Fruit fly (Drosophila melanogaster): ENCODE measurements around the gene kis.
A peak's percentile ranks its signal among the peaks of the same experiment; 100 is the strongest.

kis gene

DNA sequence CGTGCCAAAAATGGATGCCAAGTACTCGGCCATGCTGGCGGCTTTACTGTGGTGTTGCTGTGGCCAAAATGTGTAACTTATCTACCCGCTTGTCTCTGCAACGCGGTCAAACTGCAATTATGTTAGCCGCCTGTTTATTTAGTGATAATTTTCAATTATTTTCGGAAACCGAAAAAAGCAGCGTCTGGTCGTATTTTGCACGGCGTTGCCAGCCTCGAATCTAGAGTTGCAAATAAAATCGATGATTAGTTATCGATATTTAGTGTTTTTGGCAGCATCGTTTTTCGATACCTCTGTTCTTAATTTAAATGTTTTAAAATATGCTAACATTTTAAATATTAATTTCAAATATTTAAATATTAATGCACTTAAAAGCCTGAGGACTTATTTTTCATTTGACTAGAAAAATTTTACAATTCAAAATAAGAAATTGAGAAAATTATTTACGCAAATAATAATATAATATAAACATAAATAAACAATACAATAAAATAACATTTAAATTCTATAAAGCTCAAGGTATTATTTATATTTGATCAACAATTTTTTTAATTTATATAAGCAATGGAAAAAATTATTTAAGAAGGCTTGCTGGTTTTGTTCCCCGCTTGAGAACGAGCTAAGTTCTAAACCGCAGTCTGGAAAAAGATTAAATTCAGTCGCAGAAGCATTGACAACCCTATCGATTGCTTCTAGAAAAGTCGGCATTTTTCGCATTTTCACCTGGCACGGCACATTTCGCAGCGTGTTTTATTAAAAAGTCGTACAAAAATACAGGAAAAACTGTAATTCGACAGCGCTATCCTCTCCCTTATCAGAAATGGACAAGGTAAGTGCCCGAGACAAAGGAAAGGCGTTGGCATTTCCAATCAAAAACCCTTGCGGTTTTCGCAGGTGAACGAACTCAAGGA is 44.1 kb upstream of the kis start, which contains the start of the genes U2af38 and Stip1:
U2af38 (minus strand) TSS at position 230 of the 911 bp plus-strand sequence.
Stip1 (plus strand) TSS at position 671 of the 911 bp plus-strand sequence.
- TF ChIP-seq EcR (GFP tag; optimal IDR thresholded peaks at IDR 0.05): peak; percentile 99
- no peak for TF ChIP-seq Pif1B (GFP tag; optimal IDR thresholded peaks at IDR 0.05)
- no peak for TF ChIP-seq CG8159 (tag; optimal IDR thresholded peaks at IDR 0.05)
- no peak for TF ChIP-seq CG15710 (tag; optimal IDR thresholded peaks at IDR 0.05)
- no peak for TF ChIP-seq CG4496 (GFP tag; IDR thresholded peaks at IDR 0.05)

DNA sequence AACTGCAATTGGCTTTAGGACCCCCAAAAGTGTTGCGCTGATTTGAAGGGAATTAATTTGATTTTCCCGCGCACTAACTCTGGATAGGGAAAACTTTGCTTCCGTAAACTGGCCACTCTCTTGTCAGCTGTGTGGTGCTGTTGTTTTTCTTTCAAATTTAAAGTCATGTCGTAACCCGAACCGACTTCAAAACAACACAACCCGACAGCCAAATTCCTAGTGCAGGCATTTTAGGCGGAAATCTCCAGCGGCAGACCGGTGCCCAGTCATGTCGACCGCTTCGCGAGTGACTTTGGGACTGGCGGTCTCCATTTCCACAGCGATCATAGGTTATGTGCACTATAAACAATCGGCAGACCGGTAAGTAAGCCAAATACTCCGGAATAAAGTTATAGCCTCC is 41.7 kb upstream of the kis start, which contains the start of gene CG11562:
CG11562 (plus strand) TSS at position 119 of the 400 bp plus-strand sequence.
- TF ChIP-seq CG9948 (tag; optimal IDR thresholded peaks at IDR 0.05) (no peak), CG10348 (GFP tag; IDR thresholded peaks at IDR 0.05) (no peak), CG12605 (GFP tag; IDR thresholded peaks at IDR 0.05) (no peak), D1 (tag; optimal IDR thresholded peaks at IDR 0.05) (no peak), CG32121 (GFP tag; IDR thresholded peaks at IDR 0.05) (no peak), Ets98B (GFP tag; IDR thresholded peaks at IDR 0.05) (no peak; the same call in 1 of the 2 replicates), CG15710 (tag; optimal IDR thresholded peaks at IDR 0.05) (no peak), CG8301 (tag; optimal IDR thresholded peaks at IDR 0.05) (no peak), rn (GFP tag; IDR thresholded peaks at IDR 0.05) (no peak)

DNA sequence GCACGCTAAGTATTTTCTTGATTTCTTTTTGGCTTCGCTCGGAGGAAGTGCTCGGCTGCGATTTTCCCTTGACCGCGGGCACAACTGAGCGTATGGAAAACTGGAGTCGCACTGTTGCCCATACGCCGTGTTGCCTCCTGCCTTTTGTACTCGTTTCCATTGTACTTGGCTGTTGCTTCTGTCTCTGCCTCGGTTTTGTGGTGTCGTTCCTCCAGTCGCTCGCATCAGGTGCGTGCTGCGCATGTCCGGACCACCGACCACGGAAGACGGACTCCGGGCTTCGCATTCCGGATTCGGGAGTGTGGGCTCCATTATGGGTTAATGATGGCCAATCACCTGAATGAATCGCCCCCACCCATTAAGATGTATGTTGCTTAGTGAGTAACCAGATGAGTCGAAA is 41.0 kb upstream of the kis start, which contains the start of gene CG3625:
CG3625 (minus strand) TSS at position 139 of the 400 bp plus-strand sequence.
- 0 out of 3 replicates have a peak, but pooled peaks have one; percentile 25 for TF ChIP-seq CG4496 (GFP tag; IDR thresholded peaks at IDR 0.05)
- TF ChIP-seq fd96Ca (GFP tag; IDR thresholded peaks at IDR 0.05): 0 out of 3 replicates have a peak, but pooled peaks have one; percentile 7
- TF ChIP-seq D1 (tag; optimal IDR thresholded peaks at IDR 0.05): no peak

- TF ChIP-seq fd96Ca (GFP tag; IDR thresholded peaks at IDR 0.05): no peak
- no peak for TF ChIP-seq Pif1A (GFP tag; optimal IDR thresholded peaks at IDR 0.05)
- TF ChIP-seq CG10348 (GFP tag; IDR thresholded peaks at IDR 0.05): no peak
- TF ChIP-seq CG4496 (GFP tag; IDR thresholded peaks at IDR 0.05): no peak
Observed at dm6 chr2L:290949-291348, 40.3 kb upstream of the kis start.

dm6 chr2L:290373-290772 is 39.8 kb upstream of the kis start:
- TF ChIP-seq CG32121 (GFP tag; IDR thresholded peaks at IDR 0.05) (no peak), EcR (GFP tag; optimal IDR thresholded peaks at IDR 0.05) (peak; percentile 73)

DNA sequence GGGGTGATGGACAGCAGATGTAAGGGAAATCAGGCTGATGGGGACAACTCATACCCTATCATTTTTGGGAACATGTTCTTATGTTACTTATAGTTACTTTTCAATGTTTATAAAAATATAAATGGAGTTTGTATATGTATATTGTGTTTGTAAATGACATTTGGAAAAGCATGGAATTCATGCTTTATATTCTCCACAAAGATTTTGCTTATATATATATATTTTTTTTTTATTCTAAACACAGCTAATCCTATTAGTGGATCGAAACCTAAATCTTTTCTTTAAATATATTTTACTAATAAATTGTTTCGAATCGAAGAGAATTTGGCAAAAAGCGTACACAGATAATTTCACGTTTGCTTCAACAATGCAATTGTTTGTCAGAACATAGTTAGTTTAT is 38.4 kb upstream of the kis start, which contains the start of gene Amnionless:
Amnionless (minus strand) TSS at position 101 of the 400 bp plus-strand sequence.
- no peak for TF ChIP-seq CG12605 (GFP tag; IDR thresholded peaks at IDR 0.05)
- TF ChIP-seq rn (GFP tag; IDR thresholded peaks at IDR 0.05): no peak
- TF ChIP-seq CG17806 (tag; optimal IDR thresholded peaks at IDR 0.05): no peak

DNA sequence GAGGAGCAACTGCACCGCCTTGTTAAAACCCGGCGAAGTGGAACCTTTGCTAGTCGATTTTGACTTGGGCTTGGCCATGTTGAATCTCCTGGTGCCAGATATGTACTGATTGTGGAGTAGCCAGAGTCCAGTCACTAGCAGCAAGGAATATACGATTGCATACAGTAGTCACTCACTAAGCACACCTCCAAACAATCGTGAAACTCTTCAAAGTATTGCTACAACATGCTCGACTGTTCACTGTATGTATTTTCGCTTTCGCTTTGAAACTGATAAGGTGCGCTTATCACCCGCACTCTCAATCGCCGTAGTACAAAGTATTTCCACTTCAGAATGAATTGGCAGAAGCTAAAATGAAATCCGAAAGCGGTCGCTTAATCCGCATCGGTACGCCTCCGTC is 35.8 kb upstream of the kis start:
- peak; percentile 52 for TF ChIP-seq CG8301 (tag; optimal IDR thresholded peaks at IDR 0.05)
- no peak for TF ChIP-seq rn (GFP tag; IDR thresholded peaks at IDR 0.05)
- peak; percentile 32 for TF ChIP-seq CG9948 (tag; optimal IDR thresholded peaks at IDR 0.05)
- peak; percentile 20 for TF ChIP-seq EcR (GFP tag; optimal IDR thresholded peaks at IDR 0.05)
- peak; percentile 59 for TF ChIP-seq CG13204 (GFP tag; optimal IDR thresholded peaks at IDR 0.05)
- TF ChIP-seq CG8159 (tag; optimal IDR thresholded peaks at IDR 0.05): peak; percentile 70
- TF ChIP-seq CG15710 (tag; optimal IDR thresholded peaks at IDR 0.05): peak; percentile 52
- TF ChIP-seq CG34367 (tag; optimal IDR thresholded peaks at IDR 0.05): peak; percentile 38
- peak; percentile 56 for TF ChIP-seq CG17806 (tag; optimal IDR thresholded peaks at IDR 0.05)
- no peak for TF ChIP-seq CG14655 (GFP tag; optimal IDR thresholded peaks at IDR 0.05)
- no peak for TF ChIP-seq CG10348 (GFP tag; IDR thresholded peaks at IDR 0.05)
- peak; percentile 49 for TF ChIP-seq CG32121 (GFP tag; IDR thresholded peaks at IDR 0.05)
- TF ChIP-seq CG4496 (GFP tag; IDR thresholded peaks at IDR 0.05): peak; percentile 81
- TF ChIP-seq Pif1A (GFP tag; optimal IDR thresholded peaks at IDR 0.05): peak; percentile 73
- TF ChIP-seq fd96Ca (GFP tag; IDR thresholded peaks at IDR 0.05): peak; percentile 60; the same call in 2 of the 3 replicates
- TF ChIP-seq Ets98B (GFP tag; IDR thresholded peaks at IDR 0.05): peak; percentile 79
- TF ChIP-seq D1 (tag; optimal IDR thresholded peaks at IDR 0.05): no peak
- peak; percentile 77 for TF ChIP-seq gl (tag; optimal IDR thresholded peaks at IDR 0.05)
- TF ChIP-seq Pif1B (GFP tag; optimal IDR thresholded peaks at IDR 0.05): peak; percentile 64
- peak; percentile 61 for TF ChIP-seq CG12605 (GFP tag; IDR thresholded peaks at IDR 0.05)
- peak; percentile 76 for TF ChIP-seq Snoo (tag; optimal IDR thresholded peaks at IDR 0.05)

Measured in whole organism, pupa.